Worm (Caenorhabditis elegans): ENCODE results near the gene srj-24.

DNA sequence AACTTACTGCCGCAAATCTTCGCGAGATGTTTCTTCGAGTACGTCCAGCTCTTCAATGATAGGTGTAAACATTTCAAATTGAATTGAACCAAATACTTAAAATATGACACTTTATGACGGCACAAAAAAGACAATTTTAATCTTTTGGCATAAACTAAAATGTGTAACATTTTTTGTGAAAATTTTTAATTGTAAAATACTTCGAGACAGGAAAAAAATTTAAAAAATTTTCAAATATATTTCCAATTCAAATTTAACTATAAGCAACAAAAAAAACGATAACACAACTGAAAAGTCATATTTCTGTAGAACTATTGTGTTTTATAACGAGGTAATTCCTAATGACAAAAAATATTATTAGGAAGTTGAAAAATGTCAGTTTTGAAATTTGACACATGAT is 23.2 kb upstream of the srj-24 start, which contains the start of gene C05E4.12:
- TF ChIP-seq nhr-12 (tag; optimal IDR thresholded peaks at IDR 0.05) (no peak), fos-1 (tag; optimal IDR thresholded peaks at IDR 0.05) (no peak), unc-39 (tag; optimal IDR thresholded peaks at IDR 0.05) (no peak), lsy-2 (tag; optimal IDR thresholded peaks at IDR 0.05) (no peak), skn-1 (tag; optimal IDR thresholded peaks at IDR 0.05) (no peak), dmd-4 (tag; optimal IDR thresholded peaks at IDR 0.05) (no peak), lin-13 (GFP tag; optimal IDR thresholded peaks at IDR 0.05) (no peak)
